Worm (Caenorhabditis elegans) whole organism, midembryonic: Measurements from ENCODE around the gene acr-25.

Experiments used
- T22C8.4 ChIP-seq: fragments of 200-800 bp; sonication (Bioruptor generic); IDR thresholded peaks from 2 replicates; pipeline ENCODE4 v1.3.6; 2022; ENCODE audit warnings: missing genetic modification characterization, missing compliant biosample characterization
- cog-1 ChIP-seq: sonication (generic microtip); optimal IDR thresholded peaks from 2 replicates; lab custom pipeline; 2016; ENCODE audit warnings: missing genetic modification characterization, missing compliant biosample characterization
- flt-1 ChIP-seq: fragments of 200-800 bp; sonication (Bioruptor generic); IDR thresholded peaks from 2 replicates; pipeline ENCODE4 v1.3.6; 2022; ENCODE audit warnings: missing genetic modification characterization, missing compliant biosample characterization
- klf-2 ChIP-seq: fragments of 200-800 bp; sonication (Bioruptor generic); conservative IDR thresholded peaks from 2 replicates; pipeline ENCODE4 v1.3.6; 2022; ENCODE audit warnings: missing genetic modification reagents, missing genetic modification characterization, missing compliant biosample characterization
- med-1 ChIP-seq: sonication (generic microtip); optimal IDR thresholded peaks from 2 replicates; lab custom pipeline; 2017; ENCODE audit warnings: missing genetic modification characterization, mild to moderate bottlenecking, missing compliant biosample characterization, antibody characterized with exemption, missing genetic modification reagents; ENCODE audit not compliant: insufficient read depth
- ref-1 ChIP-seq: fragments of 200-800 bp; sonication (Bioruptor generic); conservative IDR thresholded peaks from 2 replicates; pipeline ENCODE4 v1.3.6; 2022; ENCODE audit warnings: missing genetic modification reagents, missing genetic modification characterization, missing compliant biosample characterization
- tab-1 ChIP-seq: fragments of 200-800 bp; sonication (Bioruptor generic); IDR thresholded peaks from 2 replicates; pipeline ENCODE4 v1.3.6; 2022; ENCODE audit warnings: missing genetic modification characterization, missing compliant biosample characterization
- ztf-23 ChIP-seq: fragments of 200-800 bp; sonication (Bioruptor generic); IDR thresholded peaks from 2 replicates; pipeline ENCODE4 v1.3.6; 2022; ENCODE audit warnings: missing genetic modification reagents, missing genetic modification characterization, missing compliant biosample characterization
- ztf-29 ChIP-seq: fragments of 200-800 bp; sonication (Bioruptor generic); IDR thresholded peaks from 2 replicates; pipeline ENCODE4 v1.3.6; 2022; ENCODE audit warnings: missing genetic modification reagents, missing genetic modification characterization, missing compliant biosample characterization

Gene acr-25

ce11 chrIV:6511767-6512166 is 47.7 kb downstream of the acr-25 start:
- TF ChIP-seq klf-2 (GFP tag; lab: Robert Waterston, UW), result no peak

- TF ChIP-seq ztf-29 (no peak), med-1 (GFP tag; lab: Kevin White, UChicago) (no peak), klf-2 (GFP tag; lab: Robert Waterston, UW) (no peak), ztf-23 (no peak), flt-1 (GFP tag; lab: Robert Waterston, UW) (no peak), T22C8.4 (GFP tag; lab: Robert Waterston, UW) (no peak), tab-1 (GFP tag; lab: Robert Waterston, UW) (no peak), ref-1 (no peak), cog-1 (no peak)
Observed at ce11 chrIV:6514700-6515099, 50.6 kb downstream of the acr-25 start.

ce11 chrIV:6517859-6518258 is 53.8 kb downstream of the acr-25 start, which contains the start of gene C01G5.7:
Gene C01G5.7, plus strand, starts transcription at chrIV:6518159.
- TF ChIP-seq T22C8.4 (GFP tag; lab: Robert Waterston, UW) (no peak), ztf-23 (no peak)
